Fruit fly (Drosophila melanogaster): ENCODE measurements around the gene beta-Man.
A peak's percentile ranks its signal among the peaks of the same experiment; 100 is the strongest.

The beta-Man gene

dm6 chr3R:4241776-4242175 is 44.8 kb downstream of the beta-Man start (continued):
- TF ChIP-seq CG14014 (GFP tag; IDR thresholded peaks at IDR 0.05) (0 out of 2 replicates have a peak, but pooled peaks have one; percentile 18), onecut (GFP tag; IDR thresholded peaks at IDR 0.05) (no peak), pho (GFP tag; optimal IDR thresholded peaks at IDR 0.05) (no peak), gcm2 (GFP tag; optimal IDR thresholded peaks at IDR 0.05) (no peak), BEAF-32 (GFP tag; optimal IDR thresholded peaks at IDR 0.05) (no peak), Med (GFP tag) (peak; percentile 55), eve (GFP tag; optimal IDR thresholded peaks at IDR 0.05) (no peak), MESR4 (GFP tag; optimal IDR thresholded peaks at IDR 0.05) (no peak), CG9876 (GFP tag; optimal IDR thresholded peaks at IDR 0.05) (no peak), sna (GFP tag; IDR thresholded peaks at IDR 0.05; ENCODE audit: partially characterized antibody) (0 out of 2 replicates have a peak, but pooled peaks have one; percentile 6), ftz-f1 (GFP tag; optimal IDR thresholded peaks at IDR 0.05) (peak; percentile 23), CG11247 (GFP tag; IDR thresholded peaks at IDR 0.05) (no peak), CG32767 (GFP tag; IDR thresholded peaks at IDR 0.05) (no peak), CG18764 (GFP tag; optimal IDR thresholded peaks at IDR 0.05) (no peak), Abd-B (GFP tag; optimal IDR thresholded peaks at IDR 0.05) (no peak), gfzf (GFP tag; optimal IDR thresholded peaks at IDR 0.05) (no peak), cas (GFP tag; IDR thresholded peaks at IDR 0.05) (no peak), sens (GFP tag) (peak; percentile 8), Ets65A (GFP tag) (peak; percentile 20)

DNA sequence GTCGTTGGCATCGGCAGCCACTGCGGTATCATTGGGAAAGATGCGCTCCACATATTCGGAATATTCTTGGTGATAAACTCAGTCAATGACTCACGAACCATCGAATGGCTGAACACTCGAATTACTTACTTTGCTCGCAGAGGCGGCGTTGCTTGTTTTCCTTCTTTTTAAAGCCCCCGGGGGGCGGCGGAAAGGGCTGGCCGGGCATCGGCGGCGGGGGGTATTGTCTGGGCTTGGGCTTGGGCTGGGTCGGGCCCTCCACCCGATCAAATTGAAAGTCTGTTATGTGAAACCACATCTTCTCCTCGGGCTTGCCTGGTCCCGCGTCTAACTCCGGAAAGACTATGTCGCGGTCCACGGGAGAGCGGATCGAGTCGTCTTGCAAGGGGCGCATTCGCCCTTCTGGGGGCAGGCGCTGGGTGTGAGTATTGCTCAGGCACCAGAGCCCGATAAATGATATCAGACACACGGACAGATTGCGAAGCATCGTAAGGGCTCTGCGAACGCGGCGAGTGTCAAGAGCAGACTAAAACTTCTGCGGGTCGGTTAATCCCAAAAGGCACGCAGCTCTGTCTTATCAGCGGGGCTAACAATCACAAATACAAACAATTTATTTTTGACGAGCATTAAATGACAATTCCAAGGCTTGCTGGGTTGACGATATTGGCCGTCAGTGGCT is 45.3 kb downstream of the beta-Man start, which contains the start of gene CG14642:
CG14642 (minus strand) TSS at position 509 of the 679 bp plus-strand sequence.
- TF ChIP-seq CG5953 (GFP tag; IDR thresholded peaks at IDR 0.05) (no peak), CG34376 (GFP tag; optimal IDR thresholded peaks at IDR 0.05) (peak; percentile 36), Asciz (GFP tag; optimal IDR thresholded peaks at IDR 0.05) (no peak), gcm (GFP tag; optimal IDR thresholded peaks at IDR 0.05) (peak; percentile 72), row (GFP tag; IDR thresholded peaks at IDR 0.05) (0 out of 3 replicates have a peak, but pooled peaks have one; percentile 12), Jarid2 (GFP tag; optimal IDR thresholded peaks at IDR 0.05) (peak; percentile 5), CG11695 (GFP tag; IDR thresholded peaks at IDR 0.05) (no peak), CG17361 (GFP tag; IDR thresholded peaks at IDR 0.05) (no peak), CG5180 (GFP tag; optimal IDR thresholded peaks at IDR 0.05) (no peak), Abd-B (GFP tag; optimal IDR thresholded peaks at IDR 0.05) (no peak), CG17186 (GFP tag; optimal IDR thresholded peaks at IDR 0.05) (no peak), eve (GFP tag; optimal IDR thresholded peaks at IDR 0.05) (no peak), sd (tag; optimal IDR thresholded peaks at IDR 0.05) (no peak), wdn (GFP tag; IDR thresholded peaks at IDR 0.05) (no peak), run (tag; optimal IDR thresholded peaks at IDR 0.05) (no peak), scrt (GFP tag; optimal IDR thresholded peaks at IDR 0.05) (no peak), crc (GFP tag; optimal IDR thresholded peaks at IDR 0.05) (no peak), Max (GFP tag; optimal IDR thresholded peaks at IDR 0.05) (no peak), org-1 (GFP tag; optimal IDR thresholded peaks at IDR 0.05) (no peak), nmo (GFP tag; optimal IDR thresholded peaks at IDR 0.05) (no peak), crol (GFP tag; IDR thresholded peaks at IDR 0.05) (peak; percentile 47), Six4 (GFP tag; optimal IDR thresholded peaks at IDR 0.05) (no peak), CG13296 (GFP tag; optimal IDR thresholded peaks at IDR 0.05) (no peak), CrebB (tag; optimal IDR thresholded peaks at IDR 0.05) (no peak), CG13123 (GFP tag; optimal IDR thresholded peaks at IDR 0.05) (no peak), CG16813 (GFP tag; IDR thresholded peaks at IDR 0.05; ENCODE audit: partially characterized antibody) (no peak), CG6791 (GFP tag; IDR thresholded peaks at IDR 0.05; ENCODE audit: partially characterized antibody) (0 out of 3 replicates have a peak, but pooled peaks have one; percentile 19), gce (GFP tag; IDR thresholded peaks at IDR 0.05) (no peak), hb (GFP tag; IDR thresholded peaks at IDR 0.05; ENCODE audit: partially characterized antibody) (no peak), jigr1 (GFP tag; IDR thresholded peaks at IDR 0.05) (no peak), Hr78 (GFP tag; optimal IDR thresholded peaks at IDR 0.05) (no peak), pho (GFP tag; optimal IDR thresholded peaks at IDR 0.05) (no peak), CG32532 (GFP tag; IDR thresholded peaks at IDR 0.05) (0 out of 2 replicates have a peak, but pooled peaks have one; percentile 13), ftz-f1 (GFP tag; optimal IDR thresholded peaks at IDR 0.05) (no peak)
